Worm (Caenorhabditis elegans): ENCODE data around the gene T25B6.3.

DNA sequence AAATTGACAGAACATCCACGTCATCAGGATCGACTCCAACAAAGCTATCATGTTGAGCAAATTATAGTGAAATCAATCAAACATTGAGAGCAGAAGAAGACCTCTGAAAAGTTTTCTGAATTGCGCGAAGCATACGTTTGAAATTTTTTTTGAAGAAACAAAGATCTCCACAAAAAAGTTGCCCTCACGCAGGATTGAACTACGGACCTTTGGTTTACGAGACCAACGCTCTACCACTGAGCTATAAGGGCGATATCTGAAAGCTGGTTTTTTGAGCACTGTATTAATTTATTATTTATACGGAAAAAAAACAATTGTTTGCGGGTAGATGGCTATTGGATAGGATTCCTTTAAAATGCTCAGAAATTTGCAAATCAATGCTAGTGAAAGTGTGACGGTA, 1.9 kb upstream of the T25B6.3 start:
- TF ChIP-seq zip-4 (GFP tag; optimal IDR thresholded peaks at IDR 0.05) (no peak), nhr-11 (tag; optimal IDR thresholded peaks at IDR 0.05) (no peak), C34B4.2 (tag; optimal IDR thresholded peaks at IDR 0.05) (no peak), jun-1 (tag; optimal IDR thresholded peaks at IDR 0.05) (no peak), sox-4 (tag; optimal IDR thresholded peaks at IDR 0.05) (no peak), skn-1 (tag; optimal IDR thresholded peaks at IDR 0.05) (no peak), nhr-76 (tag; optimal IDR thresholded peaks at IDR 0.05) (no peak), ceh-82 (tag; optimal IDR thresholded peaks at IDR 0.05) (no peak)
